Worm (Caenorhabditis elegans): Measurements from ENCODE around the gene ztf-7.

The ztf-7 gene

DNA sequence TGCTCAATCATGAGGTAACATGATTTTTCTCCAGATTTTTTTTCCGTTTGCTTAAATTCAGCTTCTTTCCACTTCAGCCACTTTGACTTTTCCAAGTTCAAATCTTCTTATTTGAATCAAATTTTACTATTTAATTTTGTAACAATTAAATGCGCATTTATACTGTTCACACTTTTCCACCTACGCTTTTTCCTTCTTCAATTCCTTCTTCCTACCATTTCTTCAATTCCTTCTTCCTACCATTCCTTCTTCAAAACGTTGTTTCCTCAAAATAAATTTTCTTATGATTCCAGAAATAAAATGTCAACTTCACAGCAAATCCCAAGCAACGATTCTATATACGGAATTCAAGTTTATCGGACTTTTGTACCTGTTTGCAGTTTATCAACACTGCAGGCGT is 26.9 kb upstream of the ztf-7 start, which contains the start of gene sru-31:
sru-31 (plus strand) TSS at position 301 of the 400 bp plus-strand sequence.
- TF ChIP-seq K09A11.1 (tag; optimal IDR thresholded peaks at IDR 0.05; ENCODE audit: insufficient read depth) (no peak), tbx-7 (tag; optimal IDR thresholded peaks at IDR 0.05) (no peak), sdc-2 (tag; optimal IDR thresholded peaks at IDR 0.05) (no peak), elt-4 (tag; optimal IDR thresholded peaks at IDR 0.05) (no peak), pqm-1 (tag; optimal IDR thresholded peaks at IDR 0.05) (no peak), Y22D7AL.16 (tag; optimal IDR thresholded peaks at IDR 0.05) (no peak), eyg-1 (tag; optimal IDR thresholded peaks at IDR 0.05) (no peak), pag-3 (tag; optimal IDR thresholded peaks at IDR 0.05; ENCODE audit: borderline replicate concordance) (no peak)

DNA sequence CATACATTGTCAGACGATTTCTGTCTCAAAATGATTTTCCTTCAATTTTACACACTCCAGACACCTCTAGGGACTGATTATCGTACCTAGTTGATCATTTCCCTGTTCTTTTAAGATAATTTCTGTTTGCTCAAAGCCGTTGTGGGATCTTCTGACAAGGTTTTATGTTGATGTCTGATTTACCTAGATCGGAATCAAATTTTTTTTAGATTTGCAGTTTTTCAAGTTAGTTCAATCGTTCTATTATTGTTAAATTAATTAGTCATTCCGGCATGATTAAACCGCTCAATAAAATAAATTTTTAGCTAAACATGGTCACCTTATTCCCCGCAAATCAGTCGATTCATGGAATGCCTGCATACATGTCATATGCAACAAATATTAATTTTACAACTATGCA is 24.0 kb upstream of the ztf-7 start, which contains the start of gene sru-30:
sru-30 (plus strand) TSS at position 301 of the 400 bp plus-strand sequence.
- TF ChIP-seq eyg-1 (tag; optimal IDR thresholded peaks at IDR 0.05) (no peak), Y22D7AL.16 (tag; optimal IDR thresholded peaks at IDR 0.05) (no peak), ceh-14 (tag; optimal IDR thresholded peaks at IDR 0.05) (no peak), ceh-22 (tag; optimal IDR thresholded peaks at IDR 0.05) (no peak), ceh-24 (tag; optimal IDR thresholded peaks at IDR 0.05) (no peak), ceh-48 (tag; optimal IDR thresholded peaks at IDR 0.05) (no peak), pag-3 (tag; optimal IDR thresholded peaks at IDR 0.05; ENCODE audit: borderline replicate concordance) (no peak), hlh-6 (tag; optimal IDR thresholded peaks at IDR 0.05) (no peak), fkh-10 (GFP tag; optimal IDR thresholded peaks at IDR 0.05) (no peak), hlh-30 (tag; optimal IDR thresholded peaks at IDR 0.05; ENCODE audit: insufficient read depth) (no peak), pat-9 (tag; optimal IDR thresholded peaks at IDR 0.05) (no peak), zip-5 (tag; optimal IDR thresholded peaks at IDR 0.05) (no peak)

DNA sequence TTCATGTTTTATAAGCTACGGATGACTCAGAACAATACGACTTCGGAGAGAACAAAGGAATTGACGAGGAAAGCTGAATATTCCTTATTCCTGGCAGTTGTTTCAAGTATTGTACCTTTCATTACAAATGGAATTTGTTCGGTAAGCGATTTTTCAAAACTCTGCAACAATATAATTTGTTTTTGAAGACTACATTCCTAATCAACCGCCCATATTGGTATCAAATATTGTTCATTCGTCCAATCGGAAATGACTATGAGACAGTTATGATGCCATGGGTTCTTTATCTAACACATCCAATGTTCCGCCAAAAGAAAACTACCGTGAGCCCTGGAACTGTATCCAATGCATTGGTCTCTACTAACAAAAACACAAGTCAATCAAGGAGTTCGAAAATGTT is 22.7 kb upstream of the ztf-7 start:
- TF ChIP-seq ceh-30 (tag; optimal IDR thresholded peaks at IDR 0.05) (no peak), lim-6 (tag; optimal IDR thresholded peaks at IDR 0.05) (no peak), zip-5 (tag; optimal IDR thresholded peaks at IDR 0.05) (no peak), ceh-18 (tag; optimal IDR thresholded peaks at IDR 0.05) (no peak), ceh-24 (tag; optimal IDR thresholded peaks at IDR 0.05) (no peak), hlh-8 (tag; optimal IDR thresholded peaks at IDR 0.05) (no peak), odd-2 (tag; optimal IDR thresholded peaks at IDR 0.05) (no peak), ztf-16 (tag; optimal IDR thresholded peaks at IDR 0.05) (no peak), ceh-34 (tag; optimal IDR thresholded peaks at IDR 0.05) (no peak), Y22D7AL.16 (tag; optimal IDR thresholded peaks at IDR 0.05) (no peak), rnt-1 (tag; optimal IDR thresholded peaks at IDR 0.05) (no peak), nfya-1 (tag; optimal IDR thresholded peaks at IDR 0.05) (no peak), nhr-232 (tag; optimal IDR thresholded peaks at IDR 0.05) (no peak), dve-1 (tag; optimal IDR thresholded peaks at IDR 0.05) (no peak), sdc-2 (tag; optimal IDR thresholded peaks at IDR 0.05) (no peak), eyg-1 (tag; optimal IDR thresholded peaks at IDR 0.05) (no peak), K02D7.2 (tag; optimal IDR thresholded peaks at IDR 0.05) (no peak)

DNA sequence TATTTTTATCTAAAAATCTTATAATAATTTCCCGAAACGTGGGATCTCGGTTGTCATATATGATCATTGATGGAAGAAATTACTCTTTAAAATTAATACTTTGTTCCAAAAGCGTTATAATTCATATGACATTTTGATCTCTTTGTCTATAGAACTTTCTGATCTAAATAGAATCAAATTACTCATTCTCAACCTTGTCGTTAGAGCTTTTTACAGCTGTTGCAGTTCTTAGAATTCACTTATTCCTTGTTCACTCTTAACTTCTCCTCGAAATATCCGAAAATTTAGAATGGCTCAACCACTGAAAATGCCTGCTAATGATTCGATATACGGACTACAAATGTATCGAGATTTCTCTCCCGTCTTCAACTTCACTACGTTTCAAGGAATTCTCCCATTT is 21.6 kb upstream of the ztf-7 start, which contains the start of gene sru-29:
sru-29 (plus strand) TSS at position 301 of the 400 bp plus-strand sequence.
- TF ChIP-seq ceh-9 (tag; optimal IDR thresholded peaks at IDR 0.05) (no peak), ceh-30 (tag; optimal IDR thresholded peaks at IDR 0.05) (no peak), ceh-45 (GFP tag; IDR thresholded peaks at IDR 0.05) (no peak), eyg-1 (tag; optimal IDR thresholded peaks at IDR 0.05) (no peak)

DNA sequence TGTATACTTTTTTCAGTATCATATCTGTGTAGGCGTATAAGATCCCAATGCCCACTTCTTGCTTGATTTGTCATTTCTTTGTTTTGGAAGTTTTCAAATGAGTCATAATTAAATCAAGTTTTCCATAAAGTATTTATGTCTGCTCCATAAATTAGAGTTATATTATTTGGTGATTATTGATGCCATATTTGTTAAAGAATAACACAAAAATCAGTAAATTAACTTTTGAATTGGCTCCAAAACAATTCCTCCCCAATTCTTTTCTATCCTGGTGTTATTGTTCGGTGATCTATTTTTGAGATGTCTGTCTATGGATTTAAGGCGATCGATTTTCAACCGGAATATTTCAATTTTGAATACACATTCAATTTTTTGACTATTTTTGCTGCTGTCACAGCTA is 15.7 kb upstream of the ztf-7 start, which contains the start of gene sru-37:
sru-37 (plus strand) TSS at position 301 of the 400 bp plus-strand sequence.
- no peak for TF ChIP-seq ceh-48 (tag; optimal IDR thresholded peaks at IDR 0.05)
- no peak for TF ChIP-seq unc-86 (tag; optimal IDR thresholded peaks at IDR 0.05)
- TF ChIP-seq ztf-16 (tag; optimal IDR thresholded peaks at IDR 0.05) = no peak
- TF ChIP-seq ceh-24 (tag; optimal IDR thresholded peaks at IDR 0.05) = no peak
- TF ChIP-seq ttx-3 (tag; optimal IDR thresholded peaks at IDR 0.05) = no peak
- no peak for TF ChIP-seq ceh-18 (tag; optimal IDR thresholded peaks at IDR 0.05)
- no peak for TF ChIP-seq ahr-1 (tag; optimal IDR thresholded peaks at IDR 0.05)
- no peak for TF ChIP-seq dmd-4 (tag; optimal IDR thresholded peaks at IDR 0.05; ENCODE audit: borderline replicate concordance)
- TF ChIP-seq dve-1 (tag; optimal IDR thresholded peaks at IDR 0.05) = no peak
- TF ChIP-seq ceh-9 (tag; optimal IDR thresholded peaks at IDR 0.05) = no peak
- TF ChIP-seq ceh-22 (tag; optimal IDR thresholded peaks at IDR 0.05) = no peak
- no peak for TF ChIP-seq pag-3 (tag; optimal IDR thresholded peaks at IDR 0.05; ENCODE audit: borderline replicate concordance)
- TF ChIP-seq Y22D7AL.16 (tag; optimal IDR thresholded peaks at IDR 0.05) = no peak
- no peak for TF ChIP-seq K09A11.1 (tag; optimal IDR thresholded peaks at IDR 0.05; ENCODE audit: insufficient read depth)
- TF ChIP-seq fax-1 (tag; optimal IDR thresholded peaks at IDR 0.05) = no peak
- no peak for TF ChIP-seq pros-1 (tag; optimal IDR thresholded peaks at IDR 0.05)
- TF ChIP-seq nfya-1 (tag; optimal IDR thresholded peaks at IDR 0.05) = no peak
- no peak for TF ChIP-seq zip-5 (tag; optimal IDR thresholded peaks at IDR 0.05)
- no peak for TF ChIP-seq ceh-45 (GFP tag; IDR thresholded peaks at IDR 0.05)
- no peak for TF ChIP-seq pax-1 (tag; optimal IDR thresholded peaks at IDR 0.05)
